Comparison of ENCODE assay signal across 1 worm cellular context in the genomic region with DNA sequence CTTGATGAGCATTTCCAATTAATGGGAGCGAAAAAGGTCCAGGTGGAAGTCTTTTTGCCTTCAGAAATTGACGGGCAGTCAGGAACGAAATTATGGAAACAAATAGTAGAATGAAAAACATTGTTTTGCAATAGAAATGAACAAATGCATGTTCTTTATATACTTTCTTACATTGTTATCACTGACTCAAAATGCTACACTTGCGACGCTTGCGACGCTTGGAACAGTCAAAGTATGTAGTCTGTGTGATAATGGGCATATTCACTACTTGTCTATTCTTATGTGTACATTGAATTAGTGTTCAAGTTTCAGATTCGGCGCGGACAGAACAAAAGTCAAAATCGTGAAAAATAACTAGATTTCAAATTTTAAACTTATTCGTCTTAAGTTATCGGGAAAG.
TF ChIP-seq lines count a peak whose summit lies in the region.

A gene (minus strand): TSS at position 132 of the 400 bp plus-strand sequence.

TF ChIP-seq in whole organism, L4 larva, 104 proteins besides CTCF, POLR2A, EP300 and RAD21 (continued from another document):
- no peak for TF ChIP-seq lir-3 (tag; optimal IDR thresholded peaks at IDR 0.05; lab: Kevin White, UChicago)
- TF ChIP-seq nhr-25 (tag; optimal IDR thresholded peaks at IDR 0.05; lab: Kevin White, UChicago; ENCODE audit: borderline replicate concordance, insufficient read depth), result no peak
- TF ChIP-seq mdt-29 (GFP tag; IDR thresholded peaks at IDR 0.05; lab: Robert Waterston, UW), result no peak
- TF ChIP-seq egl-43 (GFP tag; IDR thresholded peaks at IDR 0.05; lab: Robert Waterston, UW), result no peak
- TF ChIP-seq daf-16 (GFP tag; optimal IDR thresholded peaks at IDR 0.05; lab: Kevin White, UChicago), result no peak
- TF ChIP-seq daf-16 (tag; optimal IDR thresholded peaks at IDR 0.05; lab: Kevin White, UChicago), result peak; percentile 39
- TF ChIP-seq nhr-77 (tag; optimal IDR thresholded peaks at IDR 0.05; lab: Kevin White, UChicago), result peak; percentile 69
